Worm (Caenorhabditis elegans): ENCODE results near the gene W08F4.5.

Gene W08F4.5

ce11 chrII:572010-572409 lies 3.3 kb upstream of the W08F4.5 start, which contains the start of gene mlt-8:
Gene mlt-8 (minus strand): TSS chrII:572110.
- TF ChIP-seq mab-5 (tag; optimal IDR thresholded peaks at IDR 0.05) (no peak), snpc-4 (tag; optimal IDR thresholded peaks at IDR 0.05) (no peak), alr-1 (tag; optimal IDR thresholded peaks at IDR 0.05) (no peak), unc-62 (GFP tag; optimal IDR thresholded peaks at IDR 0.05) (no peak), aly-2 (tag; optimal IDR thresholded peaks at IDR 0.05) (no peak), sma-3 (GFP tag; optimal IDR thresholded peaks at IDR 0.05) (no peak), F13H6.1 (tag; optimal IDR thresholded peaks at IDR 0.05) (no peak), egl-27 (tag; optimal IDR thresholded peaks at IDR 0.05) (no peak)

DNA sequence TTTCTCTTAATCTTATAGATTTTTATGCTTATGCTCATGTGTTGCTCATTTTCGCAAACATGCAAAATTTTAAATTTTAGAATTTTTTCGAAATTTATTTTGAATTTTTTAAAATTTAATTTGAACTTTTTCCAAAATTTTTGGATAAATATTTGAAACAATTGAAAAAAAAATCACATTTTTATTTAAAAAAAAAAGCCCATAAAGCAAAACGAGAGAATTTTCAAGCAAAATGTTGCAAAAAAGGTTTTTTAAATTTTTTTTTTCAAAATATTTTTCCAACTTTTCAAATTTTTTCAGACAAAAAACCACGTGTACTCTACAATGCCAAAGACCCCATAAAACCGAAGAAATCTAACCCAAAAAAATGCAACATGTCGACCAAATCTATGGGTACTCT lies 12.5 kb downstream of the W08F4.5 start, which contains the start of the genes C09E8.1 and C09E8.6:
Gene C09E8.1 (plus strand): TSS at position 301 of the 400 bp plus-strand sequence.
Gene C09E8.6 (plus strand): TSS at position 313 of the 400 bp plus-strand sequence.
- TF ChIP-seq Y55F3AM.14 (GFP tag; optimal IDR thresholded peaks at IDR 0.05) (no peak), dmd-4 (tag; optimal IDR thresholded peaks at IDR 0.05) (no peak), zag-1 (tag; optimal IDR thresholded peaks at IDR 0.05) (no peak), sma-3 (GFP tag; optimal IDR thresholded peaks at IDR 0.05) (no peak), peb-1 (tag; optimal IDR thresholded peaks at IDR 0.05) (no peak), nhr-12 (tag; optimal IDR thresholded peaks at IDR 0.05) (no peak), unc-55 (GFP tag; optimal IDR thresholded peaks at IDR 0.05) (no peak), nhr-21 (tag; optimal IDR thresholded peaks at IDR 0.05) (no peak), ztf-11 (tag; optimal IDR thresholded peaks at IDR 0.05) (no peak), nhr-77 (tag; optimal IDR thresholded peaks at IDR 0.05) (no peak), nhr-237 (tag; optimal IDR thresholded peaks at IDR 0.05) (no peak), unc-62 (GFP tag; optimal IDR thresholded peaks at IDR 0.05) (no peak), blmp-1 (tag; optimal IDR thresholded peaks at IDR 0.05; ENCODE audit: insufficient read depth) (no peak), crh-2 (tag; optimal IDR thresholded peaks at IDR 0.05) (no peak), lin-39 (tag; optimal IDR thresholded peaks at IDR 0.05) (no peak), R02D3.7 (tag; optimal IDR thresholded peaks at IDR 0.05) (no peak), gmeb-1 (tag; optimal IDR thresholded peaks at IDR 0.05) (no peak), sma-9 (GFP tag; optimal IDR thresholded peaks at IDR 0.05) (no peak), sma-9 (tag; optimal IDR thresholded peaks at IDR 0.05) (no peak), mbf-1 (tag; optimal IDR thresholded peaks at IDR 0.05) (no peak), ceh-16 (tag; optimal IDR thresholded peaks at IDR 0.05) (no peak)

DNA sequence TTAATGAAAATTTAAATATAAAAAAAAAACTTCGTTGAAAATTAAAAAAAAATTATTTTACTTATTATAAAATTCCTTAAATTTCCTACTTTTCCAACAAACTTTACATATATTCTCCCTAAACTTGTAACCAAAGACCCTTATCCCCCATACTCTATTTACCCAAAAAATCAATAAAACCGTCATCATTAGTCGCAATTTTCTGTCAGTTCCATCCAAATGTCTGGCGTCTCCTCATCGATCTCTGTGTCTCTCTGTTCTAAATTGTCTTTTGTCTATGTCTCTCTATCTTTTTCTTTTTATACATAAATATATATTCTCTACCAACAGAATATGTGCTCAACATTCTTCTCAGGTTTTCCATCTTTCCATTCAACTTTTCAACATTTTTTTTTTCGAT lies 13.3 kb downstream of the W08F4.5 start:
- TF ChIP-seq nhr-12 (tag; optimal IDR thresholded peaks at IDR 0.05) (no peak), C34F6.9 (tag; optimal IDR thresholded peaks at IDR 0.05) (peak; percentile 20)

DNA sequence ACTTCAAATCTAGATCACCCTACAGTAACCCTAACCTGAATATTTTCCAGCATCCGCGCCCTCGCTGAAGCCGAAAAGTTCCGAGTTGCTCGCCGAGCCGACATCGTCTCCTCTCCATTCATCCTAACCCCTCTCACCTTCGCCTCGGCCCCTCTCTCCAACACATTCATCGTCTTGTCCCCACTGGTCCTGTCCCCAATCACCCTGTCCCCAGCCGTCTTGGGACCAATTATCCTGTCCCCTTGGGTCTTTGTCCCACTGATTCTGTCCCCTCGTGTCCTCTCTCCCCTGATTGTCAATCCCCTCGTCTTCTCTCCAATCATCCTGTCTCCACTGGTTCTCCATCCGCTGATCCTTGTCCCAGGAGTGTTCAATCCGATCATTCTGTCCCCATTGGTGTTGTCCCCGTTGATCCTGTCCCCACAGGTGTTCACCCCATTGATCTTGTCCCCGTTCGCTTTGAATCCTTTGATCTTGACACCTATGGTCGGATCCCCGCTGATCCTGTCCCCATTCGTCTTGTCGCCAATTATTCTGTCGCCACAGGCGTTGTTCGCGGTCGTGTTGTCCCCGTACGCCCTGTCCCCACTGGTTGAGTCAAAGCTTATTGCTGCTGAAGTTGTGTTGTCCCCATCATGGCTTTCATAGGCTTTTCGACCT lies 17.3 kb downstream of the W08F4.5 start, which contains the start of gene lips-7:
Gene lips-7 (plus strand): TSS at position 610 of the 660 bp plus-strand sequence.
- TF ChIP-seq nhr-6 (tag; optimal IDR thresholded peaks at IDR 0.05) = no peak
- no peak for TF ChIP-seq C34F6.9 (tag; optimal IDR thresholded peaks at IDR 0.05)
- no peak for TF ChIP-seq nhr-11 (tag; optimal IDR thresholded peaks at IDR 0.05)
- no peak for TF ChIP-seq peb-1 (tag; optimal IDR thresholded peaks at IDR 0.05)
- TF ChIP-seq nhr-25 (tag; optimal IDR thresholded peaks at IDR 0.05) = no peak
- no peak for TF ChIP-seq elt-3 (tag; optimal IDR thresholded peaks at IDR 0.05)
- TF ChIP-seq nhr-237 (tag; optimal IDR thresholded peaks at IDR 0.05) = no peak

DNA sequence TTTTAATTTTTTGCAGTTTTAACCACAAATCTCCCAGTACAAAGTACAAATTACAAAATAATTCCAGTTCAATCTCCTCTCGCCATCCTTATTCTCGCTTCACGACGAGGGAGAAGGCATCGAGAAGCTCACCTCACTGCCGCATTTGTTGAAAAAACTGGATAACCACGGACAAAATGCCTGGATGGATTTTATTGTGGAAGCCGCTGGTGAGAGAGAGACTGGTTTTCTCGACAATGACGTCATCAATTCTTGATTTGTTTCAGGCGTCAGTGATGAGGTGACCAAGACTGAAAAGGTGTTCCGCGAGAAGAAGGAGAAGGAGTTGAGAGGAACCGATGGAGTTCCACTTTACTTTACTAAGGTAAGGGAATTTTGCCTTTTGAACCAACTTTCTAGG lies 19.2 kb downstream of the W08F4.5 start:
- TF ChIP-seq unc-55 (GFP tag; optimal IDR thresholded peaks at IDR 0.05) = peak; percentile 7
- no peak for TF ChIP-seq lsy-2 (tag; optimal IDR thresholded peaks at IDR 0.05)
- TF ChIP-seq blmp-1 (tag; optimal IDR thresholded peaks at IDR 0.05; ENCODE audit: insufficient read depth) = no peak
- no peak for TF ChIP-seq egl-27 (tag; optimal IDR thresholded peaks at IDR 0.05)

ce11 chrII:546405-546804 lies 22.3 kb downstream of the W08F4.5 start, which contains the start of gene mlt-10:
Gene mlt-10 (plus strand): TSS chrII:546705.
- TF ChIP-seq egl-27 (tag; optimal IDR thresholded peaks at IDR 0.05) (no peak), nhr-6 (tag; optimal IDR thresholded peaks at IDR 0.05) (no peak), gmeb-1 (tag; optimal IDR thresholded peaks at IDR 0.05) (no peak), unc-55 (GFP tag; optimal IDR thresholded peaks at IDR 0.05) (no peak), mdl-1 (tag; optimal IDR thresholded peaks at IDR 0.05) (no peak)
